Fruit fly (Drosophila melanogaster): ENCODE measurements around the gene Polr3I.

DNA sequence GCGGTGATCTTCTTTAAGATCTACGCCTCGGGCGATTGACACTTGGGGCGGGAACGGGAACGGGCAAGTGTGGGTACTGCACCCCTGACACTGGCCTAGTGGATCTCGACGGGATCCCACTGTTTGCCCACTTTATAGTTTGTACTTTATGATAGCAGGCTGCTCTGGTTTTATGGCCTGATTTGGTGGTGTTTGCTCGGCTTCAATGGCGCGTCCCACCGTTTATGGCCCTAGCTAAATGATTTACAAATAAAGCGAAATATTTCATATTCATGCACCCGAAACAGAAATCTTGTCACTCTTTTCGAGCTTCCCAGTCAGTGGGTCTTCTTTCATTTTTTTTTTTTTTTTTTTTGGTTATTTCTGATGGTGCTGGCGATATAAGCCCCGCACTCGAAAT is 6.2 kb downstream of the Polr3I start:
- TF ChIP-seq CG13204 (GFP tag; optimal IDR thresholded peaks at IDR 0.05) (no peak), CG9948 (tag; optimal IDR thresholded peaks at IDR 0.05) (no peak), EcR (GFP tag; optimal IDR thresholded peaks at IDR 0.05) (no peak), CG4496 (GFP tag; IDR thresholded peaks at IDR 0.05) (no peak), D1 (tag; optimal IDR thresholded peaks at IDR 0.05) (no peak), CG14655 (GFP tag; optimal IDR thresholded peaks at IDR 0.05) (no peak), CG8301 (tag; optimal IDR thresholded peaks at IDR 0.05) (no peak), gl (tag; optimal IDR thresholded peaks at IDR 0.05) (no peak), CG10348 (GFP tag; IDR thresholded peaks at IDR 0.05) (no peak), CG8159 (tag; optimal IDR thresholded peaks at IDR 0.05) (no peak), Pif1A (GFP tag; optimal IDR thresholded peaks at IDR 0.05) (no peak), rn (GFP tag; IDR thresholded peaks at IDR 0.05) (no peak), CG12605 (GFP tag; IDR thresholded peaks at IDR 0.05) (no peak), CG32121 (GFP tag; IDR thresholded peaks at IDR 0.05) (no peak)
